Fruit fly (Drosophila melanogaster) Kc167 (cell line): ENCODE results near the gene primo-2.

Source experiments
- Myc ChIP-seq: fragments of >200 bp; optimal IDR thresholded peaks from 2 replicates; lab custom pipeline; 2017; ENCODE audit warnings: missing external identifiers
- Sin3A ChIP-seq: fragments of >200 bp; optimal IDR thresholded peaks from 2 replicates; lab custom pipeline; 2018; ENCODE audit warnings: missing external identifiers
- insv ChIP-seq: fragments of >200 bp; optimal IDR thresholded peaks from 3 replicates; lab custom pipeline; 2018; ENCODE audit warnings: missing external identifiers
- psq ChIP-seq: fragments of >200 bp; optimal IDR thresholded peaks from 2 replicates; lab custom pipeline; 2017; ENCODE audit warnings: missing external identifiers
- ttk ChIP-seq: sonication (Bioruptor generic); optimal IDR thresholded peaks from 2 replicates; lab custom pipeline; 2017; ENCODE audit warnings: missing external identifiers

DNA sequence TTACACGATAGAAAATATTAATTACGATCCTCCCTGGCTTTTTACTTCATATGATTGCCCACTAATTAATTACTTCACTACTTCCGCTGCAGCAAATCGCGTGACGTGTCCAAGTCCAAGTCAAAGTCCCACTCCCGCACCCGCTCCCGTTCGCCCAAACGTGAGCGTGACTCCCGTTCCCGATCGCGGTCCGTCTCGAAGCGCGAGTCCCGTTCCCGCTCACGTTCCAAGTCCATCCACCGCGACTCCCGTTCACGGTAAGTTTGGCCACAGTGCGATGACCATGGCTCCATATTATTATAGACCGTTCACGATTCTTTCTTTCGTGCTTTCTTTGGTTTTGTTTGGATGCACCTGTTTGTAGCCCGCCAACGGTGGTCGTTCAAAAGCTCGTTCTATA, 45.6 kb downstream of the primo-2 start:
- no peak for TF ChIP-seq psq
- no peak for TF ChIP-seq ttk (lab: Kevin White, UChicago)
- TF ChIP-seq insv: no peak
- TF ChIP-seq Myc (lab: Kevin White, UChicago): no peak
- TF ChIP-seq Sin3A (lab: Kevin White, UChicago): no peak
